Fruit fly (Drosophila melanogaster): ENCODE results near the gene Sec13.
A peak's percentile ranks its signal among the peaks of the same experiment; 100 is the strongest.

Gene Sec13

dm6 chr3R:23334866-23335265 is 21.2 kb upstream of the Sec13 start (continued):
- TF ChIP-seq CG9705 (GFP tag; optimal IDR thresholded peaks at IDR 0.05) (peak; percentile 17), dmrt93B (GFP tag; optimal IDR thresholded peaks at IDR 0.05) (peak; percentile 37), Hnf4 (GFP tag; optimal IDR thresholded peaks at IDR 0.05) (peak; percentile 38), jim (GFP tag; optimal IDR thresholded peaks at IDR 0.05) (no peak), Jra (GFP tag; optimal IDR thresholded peaks at IDR 0.05) (no peak), HLH106 (tag; optimal IDR thresholded peaks at IDR 0.05) (peak; percentile 69), woc (GFP tag; optimal IDR thresholded peaks at IDR 0.05) (peak; percentile 27), fru (GFP tag; optimal IDR thresholded peaks at IDR 0.05) (peak; percentile 65), brk (GFP tag; optimal IDR thresholded peaks at IDR 0.05) (no peak), psq (GFP tag; optimal IDR thresholded peaks at IDR 0.05) (no peak), br (GFP tag; optimal IDR thresholded peaks at IDR 0.05) (peak; percentile 40)

dm6 chr3R:23335577-23335976 is 20.5 kb upstream of the Sec13 start:
- TF ChIP-seq Dfd (GFP tag; optimal IDR thresholded peaks at IDR 0.05) (no peak), dsf (GFP tag; optimal IDR thresholded peaks at IDR 0.05; ENCODE audit: borderline replicate concordance) (no peak), usp (GFP tag; optimal IDR thresholded peaks at IDR 0.05) (no peak), foxo (GFP tag; optimal IDR thresholded peaks at IDR 0.05) (peak in 1 of 2 experiments; percentile 38), Hr83 (GFP tag; optimal IDR thresholded peaks at IDR 0.05; ENCODE audit: poor library complexity, severe bottlenecking) (no peak), fru (GFP tag; optimal IDR thresholded peaks at IDR 0.05) (no peak), tai (GFP tag; optimal IDR thresholded peaks at IDR 0.05) (no peak), Dif (GFP tag; optimal IDR thresholded peaks at IDR 0.05; ENCODE audit: partially characterized antibody) (no peak), HLH106 (tag; optimal IDR thresholded peaks at IDR 0.05) (peak; percentile 43), rgr (GFP tag; optimal IDR thresholded peaks at IDR 0.05) (peak; percentile 9), lola (GFP tag; optimal IDR thresholded peaks at IDR 0.05) (no peak), Jra (GFP tag; optimal IDR thresholded peaks at IDR 0.05) (no peak), Abd-B (GFP tag; optimal IDR thresholded peaks at IDR 0.05) (no peak), GATAd (GFP tag; optimal IDR thresholded peaks at IDR 0.05) (no peak), jim (GFP tag; optimal IDR thresholded peaks at IDR 0.05) (no peak), Hnf4 (GFP tag; optimal IDR thresholded peaks at IDR 0.05) (no peak), ey (GFP tag; optimal IDR thresholded peaks at IDR 0.05) (no peak), psq (GFP tag; optimal IDR thresholded peaks at IDR 0.05) (no peak), sv (GFP tag; optimal IDR thresholded peaks at IDR 0.05) (no peak), woc (GFP tag; optimal IDR thresholded peaks at IDR 0.05) (no peak), pan (optimal IDR thresholded peaks at IDR 0.05) (no peak), dl (GFP tag; optimal IDR thresholded peaks at IDR 0.05; ENCODE audit: insufficient read depth in 1 of 2, partially characterized antibody in 2 of 2) (no peak), Hr78 (GFP tag; optimal IDR thresholded peaks at IDR 0.05) (no peak), sage (GFP tag; optimal IDR thresholded peaks at IDR 0.05) (no peak), dmrt93B (GFP tag; optimal IDR thresholded peaks at IDR 0.05) (peak; percentile 22), OdsH (GFP tag; optimal IDR thresholded peaks at IDR 0.05) (no peak), N (GFP tag; optimal IDR thresholded peaks at IDR 0.05) (no peak), Sp1 (GFP tag; optimal IDR thresholded peaks at IDR 0.05) (peak; percentile 48), Vsx2 (GFP tag; optimal IDR thresholded peaks at IDR 0.05; ENCODE audit: partially characterized antibody) (no peak), Rel (GFP tag; optimal IDR thresholded peaks at IDR 0.05) (no peak), Rel (tag; optimal IDR thresholded peaks at IDR 0.05) (no peak), Myc (optimal IDR thresholded peaks at IDR 0.05) (no peak), brk (GFP tag; optimal IDR thresholded peaks at IDR 0.05) (no peak)

dm6 chr3R:23336513-23336912 is 19.6 kb upstream of the Sec13 start:
- TF ChIP-seq Rel (GFP tag; optimal IDR thresholded peaks at IDR 0.05) (no peak), Rel (tag; optimal IDR thresholded peaks at IDR 0.05) (no peak), Dfd (GFP tag; optimal IDR thresholded peaks at IDR 0.05) (no peak), Dif (GFP tag; optimal IDR thresholded peaks at IDR 0.05; ENCODE audit: partially characterized antibody) (no peak), Myc (optimal IDR thresholded peaks at IDR 0.05) (no peak), CG9705 (GFP tag; optimal IDR thresholded peaks at IDR 0.05) (no peak), sv (GFP tag; optimal IDR thresholded peaks at IDR 0.05) (no peak)

dm6 chr3R:23337183-23337825 is 18.8 kb upstream of the Sec13 start:
- TF ChIP-seq Rel (GFP tag; optimal IDR thresholded peaks at IDR 0.05) (no peak), Rel (tag; optimal IDR thresholded peaks at IDR 0.05) (peak; percentile 56), Hr78 (GFP tag; optimal IDR thresholded peaks at IDR 0.05) (no peak), Jra (GFP tag; optimal IDR thresholded peaks at IDR 0.05) (no peak), dl (GFP tag; optimal IDR thresholded peaks at IDR 0.05; ENCODE audit: insufficient read depth in 1 of 2, partially characterized antibody in 2 of 2) (no peak), Myc (optimal IDR thresholded peaks at IDR 0.05) (no peak), sv (GFP tag; optimal IDR thresholded peaks at IDR 0.05) (no peak), h (GFP tag; optimal IDR thresholded peaks at IDR 0.05) (peak; percentile 69), ey (GFP tag; optimal IDR thresholded peaks at IDR 0.05) (peak; percentile 65), Mio (GFP tag; optimal IDR thresholded peaks at IDR 0.05) (no peak), Hnf4 (GFP tag; optimal IDR thresholded peaks at IDR 0.05) (peak; percentile 27), dsf (GFP tag; optimal IDR thresholded peaks at IDR 0.05; ENCODE audit: borderline replicate concordance) (no peak), dmrt93B (GFP tag; optimal IDR thresholded peaks at IDR 0.05) (no peak), fru (GFP tag; optimal IDR thresholded peaks at IDR 0.05) (peak; percentile 68), CG32264 (GFP tag; optimal IDR thresholded peaks at IDR 0.05) (no peak), jim (GFP tag; optimal IDR thresholded peaks at IDR 0.05) (no peak), pan (optimal IDR thresholded peaks at IDR 0.05) (no peak), br (GFP tag; optimal IDR thresholded peaks at IDR 0.05) (peak; percentile 7), sage (GFP tag; optimal IDR thresholded peaks at IDR 0.05) (no peak), Vsx2 (GFP tag; optimal IDR thresholded peaks at IDR 0.05; ENCODE audit: partially characterized antibody) (no peak), Hr83 (GFP tag; optimal IDR thresholded peaks at IDR 0.05; ENCODE audit: poor library complexity, severe bottlenecking) (no peak), Abd-B (GFP tag; optimal IDR thresholded peaks at IDR 0.05) (no peak), CrebA (GFP tag; optimal IDR thresholded peaks at IDR 0.05; ENCODE audit: borderline replicate concordance) (peak; percentile 1), usp (GFP tag; optimal IDR thresholded peaks at IDR 0.05) (no peak), brk (GFP tag; optimal IDR thresholded peaks at IDR 0.05) (no peak), foxo (GFP tag; optimal IDR thresholded peaks at IDR 0.05) (peak in 1 of 2 experiments; percentile 67), OdsH (GFP tag; optimal IDR thresholded peaks at IDR 0.05) (peak; percentile 34)

Measured in whole organism, wandering third instar larva.